Fruit fly (Drosophila melanogaster) whole organism, embryonic: Measurements from ENCODE around the gene CG43707.

ENCODE experiments used
- CG10209 ChIP-seq: fragments of 200-800 bp; sonication (Bioruptor generic); optimal IDR thresholded peaks from 3 replicates; lab custom pipeline; 2017; ENCODE audit warnings: missing biosample characterization, mild to moderate bottlenecking, missing genetic modification characterization, missing genetic modification reagents
- CG11085 ChIP-seq: fragments of 200-800 bp; sonication (Bioruptor generic); IDR thresholded peaks from 2 replicates; pipeline ENCODE4 v1.3.6; 2022; ENCODE audit warnings: missing biosample characterization, missing genetic modification characterization
- CG12769 ChIP-seq: fragments of 200-800 bp; sonication (Bioruptor generic); optimal IDR thresholded peaks from 2 replicates; lab custom pipeline; 2019; ENCODE audit warnings: missing biosample characterization, mild to moderate bottlenecking, missing genetic modification characterization, moderate library complexity
- CG14710 ChIP-seq: fragments of 200-800 bp; sonication (Bioruptor generic); optimal IDR thresholded peaks from 3 replicates; lab custom pipeline; 2019; ENCODE audit warnings: missing biosample characterization, mild to moderate bottlenecking, missing genetic modification characterization, moderate library complexity
- CG15011 ChIP-seq: fragments of 200-800 bp; sonication (Bioruptor generic); optimal IDR thresholded peaks from 3 replicates; lab custom pipeline; 2018; ENCODE audit warnings: missing biosample characterization, mild to moderate bottlenecking, missing genetic modification characterization
- CG15601 ChIP-seq: fragments of 200-800 bp; sonication (Bioruptor generic); optimal IDR thresholded peaks from 3 replicates; lab custom pipeline; 2019; ENCODE audit warnings: missing biosample characterization, mild to moderate bottlenecking, missing genetic modification characterization, moderate library complexity
- CG17186 ChIP-seq: fragments of 200-800 bp; sonication (Bioruptor generic); optimal IDR thresholded peaks from 3 replicates; lab custom pipeline; 2017; ENCODE audit warnings: missing biosample characterization, missing genetic modification reagents, missing genetic modification characterization
- CG1792 ChIP-seq: fragments of 200-800 bp; sonication (Bioruptor generic); optimal IDR thresholded peaks from 2 replicates; lab custom pipeline; 2016; ENCODE audit warnings: missing biosample characterization, missing genetic modification characterization
- CG18011 ChIP-seq: fragments of 200-800 bp; sonication (Bioruptor generic); optimal IDR thresholded peaks from 2 replicates; lab custom pipeline; 2017; ENCODE audit warnings: missing biosample characterization, missing genetic modification characterization, mild to moderate bottlenecking, moderate library complexity, missing genotype
- CG2129 ChIP-seq: fragments of 200-800 bp; sonication (Bioruptor generic); IDR thresholded peaks from 2 replicates; pipeline ENCODE4 v1.3.6; 2022; ENCODE audit warnings: missing biosample characterization, missing genetic modification characterization; ENCODE audit not compliant: partially characterized antibody
- CG2889 ChIP-seq: fragments of 200-800 bp; sonication (Bioruptor generic); IDR thresholded peaks from 3 replicates; pipeline ENCODE4 v1.3.6; 2022; ENCODE audit warnings: missing biosample characterization, missing genetic modification characterization
- CG42726 ChIP-seq: fragments of 200-800 bp; sonication (Bioruptor generic); IDR thresholded peaks from 2 replicates; pipeline ENCODE4 v1.3.6; 2022; ENCODE audit warnings: missing biosample characterization, missing genetic modification characterization; ENCODE audit not compliant: partially characterized antibody
- CG43689 ChIP-seq: fragments of 200-800 bp; sonication (Bioruptor generic); IDR thresholded peaks from 2 replicates; pipeline ENCODE4 v1.3.6; 2022; ENCODE audit warnings: missing biosample characterization, missing genetic modification characterization
- CG4854 ChIP-seq: fragments of 200-800 bp; sonication (Bioruptor generic); optimal IDR thresholded peaks from 2 replicates; lab custom pipeline; 2016; ENCODE audit warnings: missing biosample characterization, missing genetic modification characterization, inconsistent platforms
- CG7556 ChIP-seq: fragments of 200-800 bp; sonication (Bioruptor generic); optimal IDR thresholded peaks from 2 replicates; lab custom pipeline; 2017; ENCODE audit warnings: missing biosample characterization, mild to moderate bottlenecking, missing genetic modification characterization
- Dfd ChIP-seq, 2 experiments: fragments of >200 bp; optimal IDR thresholded peaks; 2 replicates each; lab custom pipeline; 2017; ENCODE audit warnings: missing biosample characterization in 2 of 2, missing genetic modification characterization in 2 of 2
- Gug ChIP-seq: fragments of 200-800 bp; sonication (Bioruptor generic); IDR thresholded peaks from 4 replicates; pipeline ENCODE4 v1.3.6; 2022; ENCODE audit warnings: missing biosample characterization, missing genetic modification characterization
- MTF-1 ChIP-seq: fragments of 200-800 bp; sonication (Bioruptor generic); optimal IDR thresholded peaks from 2 replicates; lab custom pipeline; 2018; ENCODE audit warnings: missing biosample characterization, mild to moderate bottlenecking, missing genetic modification characterization, borderline replicate concordance
- NC2β ChIP-seq: fragments of 200-800 bp; sonication (Bioruptor generic); optimal IDR thresholded peaks from 2 replicates; lab custom pipeline; 2016; ENCODE audit warnings: missing biosample characterization, missing genetic modification characterization
- Ravus ChIP-seq: fragments of 200-800 bp; sonication (Bioruptor generic); IDR thresholded peaks from 2 replicates; pipeline ENCODE4 v1.3.6; 2022; ENCODE audit warnings: missing biosample characterization, missing genetic modification characterization
- Sry-δ ChIP-seq: fragments of 200-800 bp; sonication (Bioruptor generic); optimal IDR thresholded peaks from 2 replicates; lab custom pipeline; 2016; ENCODE audit warnings: missing biosample characterization, missing genetic modification characterization
- Usf ChIP-seq: fragments of 200-800 bp; sonication (Bioruptor generic); optimal IDR thresholded peaks from 2 replicates; lab custom pipeline; 2017; ENCODE audit warnings: missing genotype, missing biosample characterization, missing genetic modification characterization
- Vsx1 ChIP-seq: fragments of 200-800 bp; sonication (Bioruptor generic); optimal IDR thresholded peaks from 2 replicates; lab custom pipeline; 2017; ENCODE audit warnings: missing biosample characterization, mild to moderate bottlenecking, missing genetic modification characterization, missing genetic modification reagents
- abd-A ChIP-seq: fragments of 200-800 bp; sonication (Bioruptor generic); optimal IDR thresholded peaks from 3 replicates; lab custom pipeline; 2019; ENCODE audit warnings: missing biosample characterization, mild to moderate bottlenecking, missing genetic modification characterization, moderate library complexity
- cad ChIP-seq: fragments of >200 bp; optimal IDR thresholded peaks from 2 replicates; lab custom pipeline; 2017; ENCODE audit warnings: missing biosample characterization, missing genetic modification characterization
- cas ChIP-seq: fragments of 200-800 bp; sonication (Bioruptor generic); IDR thresholded peaks from 2 replicates; pipeline ENCODE4 v1.3.6; 2022; ENCODE audit warnings: missing biosample characterization, missing genetic modification characterization
- cato ChIP-seq: fragments of 200-800 bp; sonication (Bioruptor generic); optimal IDR thresholded peaks from 2 replicates; lab custom pipeline; 2016; ENCODE audit warnings: missing biosample characterization, missing genetic modification characterization, borderline replicate concordance
- da ChIP-seq: fragments of 200-800 bp; sonication (Bioruptor generic); optimal IDR thresholded peaks from 2 replicates; lab custom pipeline; 2016; ENCODE audit warnings: missing biosample characterization, missing genetic modification characterization
- dm ChIP-seq: fragments of 200-800 bp; sonication (Bioruptor generic); optimal IDR thresholded peaks from 3 replicates; lab custom pipeline; 2016; ENCODE audit warnings: missing biosample characterization, missing genetic modification characterization
- dpn ChIP-seq, 2 experiments: fragments of 200-800 bp; sonication (Bioruptor generic); optimal IDR thresholded peaks; 3 replicates each; lab custom pipeline; 2016; ENCODE audit warnings: missing biosample characterization in 2 of 2, missing genetic modification characterization in 2 of 2
- dysf ChIP-seq: fragments of 200-800 bp; sonication (Bioruptor generic); IDR thresholded peaks from 3 replicates; pipeline ENCODE4 v1.3.6; 2022; ENCODE audit warnings: missing biosample characterization, missing genetic modification characterization
- gcm2 ChIP-seq: fragments of 200-800 bp; sonication (Bioruptor generic); optimal IDR thresholded peaks from 2 replicates; lab custom pipeline; 2016; ENCODE audit warnings: missing biosample characterization, missing genetic modification characterization
- gfzf ChIP-seq: fragments of 200-800 bp; sonication (Bioruptor generic); optimal IDR thresholded peaks from 2 replicates; lab custom pipeline; 2016; ENCODE audit warnings: missing biosample characterization, mild to moderate bottlenecking, missing genetic modification characterization, moderate library complexity
- gsb-n ChIP-seq: fragments of 200-800 bp; sonication (Bioruptor generic); optimal IDR thresholded peaks from 3 replicates; lab custom pipeline; 2018; ENCODE audit warnings: missing biosample characterization, mild to moderate bottlenecking, missing genetic modification characterization
- inv ChIP-seq: fragments of 200-800 bp; sonication (Bioruptor generic); IDR thresholded peaks from 2 replicates; pipeline ENCODE4 v1.3.6; 2022; ENCODE audit warnings: missing biosample characterization, missing genetic modification characterization; ENCODE audit not compliant: partially characterized antibody
- jumu ChIP-seq: fragments of 200-800 bp; sonication (Bioruptor generic); optimal IDR thresholded peaks from 3 replicates; lab custom pipeline; 2016; ENCODE audit warnings: missing biosample characterization, missing genetic modification characterization
- lbe ChIP-seq: fragments of 200-800 bp; sonication (Bioruptor generic); optimal IDR thresholded peaks from 2 replicates; lab custom pipeline; 2016; ENCODE audit warnings: missing biosample characterization, mild to moderate bottlenecking, missing genetic modification characterization
- lola ChIP-seq, 3 experiments: fragments of >200 bp in 2 of 3; fragments of 200-800 bp in 1 of 3; sonication (Bioruptor generic) in 1 of 3; optimal IDR thresholded peaks; 2 replicates each; lab custom pipeline; 2017 to 2019; ENCODE audit warnings: missing biosample characterization in 3 of 3, missing genetic modification characterization in 3 of 3, mild to moderate bottlenecking in 1 of 3, moderate library complexity in 1 of 3
- maf-S ChIP-seq: fragments of 200-800 bp; sonication (Bioruptor generic); optimal IDR thresholded peaks from 2 replicates; lab custom pipeline; 2016; ENCODE audit warnings: missing biosample characterization, missing genetic modification characterization
- otp ChIP-seq: fragments of 200-800 bp; sonication (Bioruptor generic); IDR thresholded peaks from 3 replicates; pipeline ENCODE4, ENCODE4 v1.3.6; 2022; ENCODE audit warnings: missing biosample characterization, missing genetic modification characterization
- ro ChIP-seq: fragments of 200-800 bp; sonication (Bioruptor generic); IDR thresholded peaks from 2 replicates; pipeline ENCODE4 v1.3.6; 2022; ENCODE audit warnings: missing biosample characterization, missing genetic modification characterization
- scrt ChIP-seq: fragments of 200-800 bp; sonication (Bioruptor generic); optimal IDR thresholded peaks from 2 replicates; lab custom pipeline; 2018; ENCODE audit warnings: missing biosample characterization, mild to moderate bottlenecking, missing genetic modification characterization, moderate library complexity
- sens-2 ChIP-seq: fragments of 200-800 bp; sonication (Bioruptor generic); IDR thresholded peaks from 2 replicates; pipeline ENCODE4 v1.3.6; 2022; ENCODE audit warnings: missing biosample characterization, missing genetic modification characterization
- sima ChIP-seq: fragments of 200-800 bp; sonication (Bioruptor generic); optimal IDR thresholded peaks from 2 replicates; lab custom pipeline; 2016; ENCODE audit warnings: missing biosample characterization, missing genetic modification characterization
- sob ChIP-seq: fragments of 200-800 bp; sonication (Bioruptor generic); IDR thresholded peaks from 2 replicates; pipeline ENCODE4 v1.3.6; 2022; ENCODE audit warnings: missing biosample characterization, missing genetic modification characterization
- trem ChIP-seq: fragments of 200-800 bp; optimal IDR thresholded peaks from 3 replicates; lab custom pipeline; 2019; ENCODE audit warnings: missing biosample characterization, mild to moderate bottlenecking, missing genetic modification characterization, moderate library complexity
- trh ChIP-seq: fragments of 200-800 bp; sonication (Bioruptor generic); optimal IDR thresholded peaks from 2 replicates; lab custom pipeline; 2016; ENCODE audit warnings: missing biosample characterization, missing genetic modification characterization
- wdn ChIP-seq: fragments of 200-800 bp; sonication (Bioruptor generic); IDR thresholded peaks from 2 replicates; pipeline ENCODE4 v1.3.6; 2022; ENCODE audit warnings: missing biosample characterization, missing genetic modification characterization
- z ChIP-seq: fragments of 200-800 bp; sonication (Bioruptor generic); IDR thresholded peaks from 3 replicates; pipeline ENCODE4 v1.3.6; 2022; ENCODE audit warnings: missing biosample characterization, missing genetic modification characterization
- zf30C ChIP-seq: fragments of 200-800 bp; sonication (Bioruptor generic); optimal IDR thresholded peaks from 3 replicates; lab custom pipeline; 2018; ENCODE audit warnings: missing biosample characterization, mild to moderate bottlenecking, missing genetic modification characterization

CG43707 gene

DNA sequence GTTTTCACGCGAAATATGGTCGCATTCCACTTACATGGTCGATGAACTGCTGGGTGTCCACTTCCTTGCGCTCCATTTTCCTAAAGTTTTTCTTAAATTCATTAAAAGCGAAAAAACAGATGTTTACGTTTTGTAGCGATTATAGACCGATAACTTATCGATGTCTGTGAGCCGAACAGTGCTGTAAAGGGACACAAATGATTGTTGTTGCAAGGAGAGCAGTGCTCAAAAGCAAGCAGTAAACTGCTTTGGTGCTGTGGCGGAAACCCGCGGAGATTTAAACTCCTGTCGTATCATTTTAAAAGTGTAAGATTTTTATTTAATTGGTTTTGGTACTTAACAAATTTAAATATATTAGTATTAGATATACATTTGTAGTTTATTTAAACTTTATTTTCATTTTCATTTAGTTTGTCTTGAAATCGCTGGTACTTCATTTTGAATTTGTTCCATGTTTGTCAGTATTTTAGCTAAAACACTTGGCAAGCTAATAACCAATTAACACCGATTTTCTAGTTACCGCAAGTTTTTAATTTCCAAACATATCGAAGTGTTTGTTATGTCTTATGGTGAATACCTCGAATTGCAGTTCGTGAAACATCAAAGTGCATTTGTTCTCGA, 56.3 kb downstream of the CG43707 start, which contains the start of gene CG3407 (continued):
- TF ChIP-seq CG7556 (GFP tag; lab: Kevin White, UChicago) (no peak), Sry-δ (GFP tag; lab: Kevin White, UChicago) (peak; percentile 71), wdn (GFP tag; lab: Robert Waterston, UW) (no peak), trem (tag; lab: Kevin White, UChicago) (peak; percentile 62), gsb-n (tag; lab: Kevin White, UChicago) (no peak), maf-S (peak; percentile 56), inv (peak; percentile 56), Vsx1 (GFP tag; lab: Kevin White, UChicago) (no peak), trh (no peak), jumu (GFP tag; lab: Kevin White, UChicago) (peak; percentile 56), lola (GFP tag; optimal IDR thresholded peaks at IDR 0.05; lab: Kevin White, UChicago) (peak in 1 of 3 experiments; percentile 4), da (GFP tag; lab: Kevin White, UChicago) (no peak), NC2β (GFP tag; lab: Kevin White, UChicago) (peak; percentile 63), Usf (no peak), lbe (no peak), CG42726 (GFP tag; lab: Robert Waterston, UW) (peak; percentile 57), CG15601 (peak; percentile 66), dpn (GFP tag; optimal IDR thresholded peaks at IDR 0.05; lab: Kevin White, UChicago) (peak; percentile 47 to 54), sob (GFP tag; lab: Robert Waterston, UW) (peak; percentile 80), cad (GFP tag; lab: Kevin White, UChicago) (no peak), CG18011 (no peak), cato (GFP tag; lab: Kevin White, UChicago) (no peak), gfzf (GFP tag; lab: Kevin White, UChicago) (peak; percentile 29), CG12769 (tag; lab: Kevin White, UChicago) (no peak), CG43689 (GFP tag; lab: Robert Waterston, UW) (no peak), CG17186 (GFP tag; lab: Kevin White, UChicago) (peak; percentile 12), CG1792 (GFP tag; lab: Kevin White, UChicago) (no peak), zf30C (no peak), scrt (GFP tag; lab: Kevin White, UChicago) (no peak), z (GFP tag; lab: Robert Waterston, UW) (no peak), CG2129 (GFP tag; lab: Robert Waterston, UW) (no peak), dysf (GFP tag; lab: Robert Waterston, UW) (0 out of 3 replicates have a peak, but pooled peaks have one; percentile 19), sens-2 (GFP tag; lab: Robert Waterston, UW) (no peak), gcm2 (GFP tag; lab: Kevin White, UChicago) (peak; percentile 28), CG2889 (GFP tag; lab: Robert Waterston, UW) (no peak), otp (GFP tag; lab: Robert Waterston, UW) (no peak), Ravus (no peak), MTF-1 (no peak), abd-A (tag; lab: Kevin White, UChicago) (no peak), Gug (GFP tag; lab: Robert Waterston, UW) (no peak; the same call in 3 of the 4 replicates), cas (GFP tag; lab: Robert Waterston, UW) (no peak), sima (no peak), CG11085 (no peak), dm (peak; percentile 14), CG10209 (GFP tag; lab: Kevin White, UChicago) (peak; percentile 26), CG15011 (GFP tag; lab: Kevin White, UChicago) (no peak), CG14710 (tag; lab: Kevin White, UChicago) (peak; percentile 56), ro (GFP tag; lab: Robert Waterston, UW) (no peak), CG4854 (GFP tag; lab: Kevin White, UChicago) (no peak), Dfd (GFP tag; optimal IDR thresholded peaks at IDR 0.05; lab: Kevin White, UChicago) (peak in 1 of 2 experiments; percentile 48)
